Worm (Caenorhabditis elegans): ENCODE measurements around the gene F46C5.2.
A peak's percentile ranks its signal among the peaks of the same experiment; 100 is the strongest.

The F46C5.2 gene

DNA sequence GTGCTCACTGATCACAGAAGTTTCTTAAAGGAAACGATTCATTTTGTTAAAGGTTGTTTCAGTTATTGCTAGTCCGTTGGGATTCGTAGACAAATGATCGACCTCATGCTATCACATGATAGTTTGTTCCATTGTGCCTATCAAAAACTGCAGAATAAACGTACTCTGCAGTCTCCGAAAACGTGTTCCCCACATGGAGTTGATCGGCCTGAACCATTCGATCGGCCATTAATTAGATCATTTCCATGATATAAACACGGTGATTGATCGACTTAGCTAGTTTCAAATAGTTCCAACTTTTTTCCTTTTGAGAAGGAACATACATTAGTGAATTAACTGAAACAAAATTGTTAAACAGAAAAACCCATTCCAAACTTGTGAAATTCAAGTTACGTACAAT is 6.4 kb downstream of the F46C5.2 start (continued):
- 0 out of 2 replicates have a peak, but pooled peaks have one; percentile 26 for TF ChIP-seq saeg-2 (GFP tag; IDR thresholded peaks at IDR 0.05)
- TF ChIP-seq zip-11 (GFP tag; IDR thresholded peaks at IDR 0.05) = no peak
- peak; percentile 56 for TF ChIP-seq hlh-11 (tag; optimal IDR thresholded peaks at IDR 0.05)
- TF ChIP-seq dmd-9 (GFP tag; IDR thresholded peaks at IDR 0.05) = no peak
- peak in 1 of 2 experiments; percentile 0 for TF ChIP-seq lsy-2 (tag; optimal IDR thresholded peaks at IDR 0.05)
- TF ChIP-seq nhr-42 (GFP tag; IDR thresholded peaks at IDR 0.05) = no peak
- TF ChIP-seq T20F7.1 (GFP tag; optimal IDR thresholded peaks at IDR 0.05) = no peak
- TF ChIP-seq F37D6.2 (tag; optimal IDR thresholded peaks at IDR 0.05) = no peak
- TF ChIP-seq snpc-4 (tag; optimal IDR thresholded peaks at IDR 0.05) = no peak
- TF ChIP-seq lin-15B (tag; optimal IDR thresholded peaks at IDR 0.05) = no peak
- no peak for TF ChIP-seq dmd-8 (GFP tag; IDR thresholded peaks at IDR 0.05)
- no peak for TF ChIP-seq nhr-237 (tag; optimal IDR thresholded peaks at IDR 0.05)
- TF ChIP-seq ZK337.2 (GFP tag; IDR thresholded peaks at IDR 0.05) = no peak
- TF ChIP-seq pqm-1 (tag; optimal IDR thresholded peaks at IDR 0.05) = no peak
- TF ChIP-seq spr-3 (GFP tag; optimal IDR thresholded peaks at IDR 0.05) = no peak

DNA sequence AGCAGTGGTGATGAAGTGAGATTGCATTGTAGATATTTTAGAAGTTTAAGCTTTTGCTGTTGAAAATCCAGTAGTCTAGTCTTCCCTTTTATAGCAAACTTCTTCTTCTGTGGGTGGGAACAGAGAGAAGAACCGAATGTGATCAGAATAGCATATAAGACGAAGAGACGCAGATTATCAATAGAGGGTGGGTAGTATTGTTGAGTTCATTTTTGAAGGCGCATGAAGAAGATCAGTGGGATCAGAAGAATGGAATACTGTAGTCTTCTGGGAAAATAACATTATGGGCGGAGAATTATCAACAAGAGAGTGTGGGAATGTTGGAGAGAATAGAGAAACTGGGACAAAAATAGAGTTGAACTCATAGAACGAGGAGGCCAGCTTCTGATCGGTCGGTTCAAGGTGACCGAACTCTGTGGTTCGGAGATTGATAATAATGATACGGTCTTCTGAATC is 7.9 kb downstream of the F46C5.2 start, which contains the start of gene F46C5.1:
TSS of gene F46C5.1 (minus strand) at position 51 of the 456 bp plus-strand sequence.
- TF ChIP-seq dmd-8 (GFP tag; IDR thresholded peaks at IDR 0.05) (no peak), ama-1 (optimal IDR thresholded peaks at IDR 0.05) (no peak), lim-7 (GFP tag; IDR thresholded peaks at IDR 0.05) (no peak), hlh-30 (tag; optimal IDR thresholded peaks at IDR 0.05; ENCODE audit: insufficient read depth) (peak; percentile 13), aha-1 (tag) (peak; percentile 28), dmd-9 (GFP tag; IDR thresholded peaks at IDR 0.05) (no peak), nhr-28 (tag; optimal IDR thresholded peaks at IDR 0.05) (peak; percentile 75), unc-62 (GFP tag; optimal IDR thresholded peaks at IDR 0.05 in 1 of 2) (peak in 1 of 2 experiments; percentile 63), unc-62 (tag; optimal IDR thresholded peaks at IDR 0.05) (no peak), T26A8.4 (GFP tag; IDR thresholded peaks at IDR 0.05) (peak; percentile 31; the same call in 1 of the 2 replicates), ceh-62 (tag; optimal IDR thresholded peaks at IDR 0.05) (no peak)

DNA sequence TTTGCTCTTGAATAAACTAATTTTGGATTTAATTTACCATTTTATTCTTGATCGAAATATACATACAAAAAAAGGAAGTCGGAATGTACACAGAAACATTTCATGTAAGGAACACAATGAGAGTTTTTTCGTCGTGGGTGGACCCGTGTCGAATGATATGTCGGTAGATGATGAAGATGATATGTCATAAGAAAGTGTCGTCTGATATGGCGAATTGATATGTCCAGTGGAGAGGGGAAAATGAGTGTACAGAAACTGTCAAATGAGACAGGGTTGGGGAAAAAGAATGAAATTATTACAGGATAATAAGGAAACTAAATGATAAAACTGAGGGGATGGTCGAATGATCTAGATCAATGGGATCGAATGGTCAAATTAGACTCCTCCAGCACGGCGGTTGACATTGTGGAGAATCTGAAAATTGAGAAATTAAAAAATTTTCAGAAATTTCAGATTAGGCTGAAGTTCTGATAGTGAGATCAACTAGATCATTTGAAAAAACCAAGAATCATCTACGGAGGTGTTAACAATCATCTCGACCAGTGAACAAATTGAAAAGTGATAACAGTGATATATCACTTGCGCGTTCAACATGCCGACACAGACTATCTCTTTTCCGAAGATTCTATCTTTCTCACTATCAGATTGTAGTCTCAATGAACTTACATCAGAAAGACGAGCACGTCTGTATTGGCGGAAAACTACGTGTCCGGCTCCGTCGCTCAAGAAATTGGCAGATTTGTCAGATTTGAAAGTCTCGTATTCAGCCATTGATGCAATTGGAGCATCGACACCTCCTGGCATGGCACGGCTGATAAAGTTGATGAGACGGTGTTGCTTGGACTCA is 8.7 kb downstream of the F46C5.2 start:
- TF ChIP-seq dve-1 (tag; optimal IDR thresholded peaks at IDR 0.05; ENCODE audit: insufficient read depth) (peak; percentile 25), mes-2 (tag; optimal IDR thresholded peaks at IDR 0.05; ENCODE audit: poor library complexity, severe bottlenecking) (peak; percentile 41), aha-1 (tag) (peak; percentile 98), nhr-48 (tag; optimal IDR thresholded peaks at IDR 0.05) (peak; percentile 55), ZK337.2 (GFP tag; IDR thresholded peaks at IDR 0.05) (0 out of 2 replicates have a peak, but pooled peaks have one; percentile 31), dmd-8 (GFP tag; IDR thresholded peaks at IDR 0.05) (0 out of 2 replicates have a peak, but pooled peaks have one; percentile 41), zfp-3 (GFP tag; conservative IDR thresholded peaks at IDR 0.05) (peak; percentile 9), egl-27 (tag; optimal IDR thresholded peaks at IDR 0.05) (no peak), nhr-102 (tag; optimal IDR thresholded peaks at IDR 0.05) (peak; percentile 46), ama-1 (optimal IDR thresholded peaks at IDR 0.05) (peak; percentile 92), nhr-6 (tag; optimal IDR thresholded peaks at IDR 0.05) (peak; percentile 52), hlh-11 (tag; optimal IDR thresholded peaks at IDR 0.05) (peak; percentile 1), duxl-1 (tag; optimal IDR thresholded peaks at IDR 0.05; ENCODE audit: poor library complexity) (peak; percentile 19), madf-5 (GFP tag; IDR thresholded peaks at IDR 0.05) (0 out of 4 replicates have a peak, but pooled peaks of 1 of the 2 experiments have one; percentile 22), madf-9 (GFP tag; conservative IDR thresholded peaks at IDR 0.05) (no peak), lin-38 (GFP tag; IDR thresholded peaks at IDR 0.05) (peak; percentile 2), lsy-2 (tag; optimal IDR thresholded peaks at IDR 0.05) (peak in 1 of 2 experiments; percentile 44), nhr-111 (GFP tag; optimal IDR thresholded peaks at IDR 0.05) (no peak), mep-1 (tag; optimal IDR thresholded peaks at IDR 0.05) (peak; percentile 6), php-3 (GFP tag; IDR thresholded peaks at IDR 0.05) (no peak), skn-1 (tag; optimal IDR thresholded peaks at IDR 0.05) (no peak), nhr-28 (tag; optimal IDR thresholded peaks at IDR 0.05) (peak; percentile 31), nhr-25 (tag; optimal IDR thresholded peaks at IDR 0.05; ENCODE audit: borderline replicate concordance, insufficient read depth) (peak; percentile 43), nhr-41 (GFP tag; IDR thresholded peaks at IDR 0.05) (no peak), unc-62 (GFP tag; optimal IDR thresholded peaks at IDR 0.05 in 1 of 2) (peak in 1 of 2 experiments; percentile 93), unc-62 (tag; optimal IDR thresholded peaks at IDR 0.05) (no peak), hlh-30 (tag; optimal IDR thresholded peaks at IDR 0.05; ENCODE audit: insufficient read depth) (peak; percentile 5), T26A8.4 (GFP tag; IDR thresholded peaks at IDR 0.05) (peak; percentile 91), daf-12 (tag; optimal IDR thresholded peaks at IDR 0.05) (no peak), hif-1 (tag; optimal IDR thresholded peaks at IDR 0.05) (peak in 1 of 2 experiments; percentile 6)
